Fruit fly (Drosophila melanogaster) Kc167 (cell line): Measurements from ENCODE around the gene CG3168.

Source experiments
- Myc ChIP-seq: fragments of >200 bp; optimal IDR thresholded peaks from 2 replicates; lab custom pipeline; 2017; ENCODE audit warnings: missing external identifiers
- h ChIP-seq: fragments of >200 bp; optimal IDR thresholded peaks from 3 replicates; lab custom pipeline; 2018; ENCODE audit warnings: missing external identifiers

DNA sequence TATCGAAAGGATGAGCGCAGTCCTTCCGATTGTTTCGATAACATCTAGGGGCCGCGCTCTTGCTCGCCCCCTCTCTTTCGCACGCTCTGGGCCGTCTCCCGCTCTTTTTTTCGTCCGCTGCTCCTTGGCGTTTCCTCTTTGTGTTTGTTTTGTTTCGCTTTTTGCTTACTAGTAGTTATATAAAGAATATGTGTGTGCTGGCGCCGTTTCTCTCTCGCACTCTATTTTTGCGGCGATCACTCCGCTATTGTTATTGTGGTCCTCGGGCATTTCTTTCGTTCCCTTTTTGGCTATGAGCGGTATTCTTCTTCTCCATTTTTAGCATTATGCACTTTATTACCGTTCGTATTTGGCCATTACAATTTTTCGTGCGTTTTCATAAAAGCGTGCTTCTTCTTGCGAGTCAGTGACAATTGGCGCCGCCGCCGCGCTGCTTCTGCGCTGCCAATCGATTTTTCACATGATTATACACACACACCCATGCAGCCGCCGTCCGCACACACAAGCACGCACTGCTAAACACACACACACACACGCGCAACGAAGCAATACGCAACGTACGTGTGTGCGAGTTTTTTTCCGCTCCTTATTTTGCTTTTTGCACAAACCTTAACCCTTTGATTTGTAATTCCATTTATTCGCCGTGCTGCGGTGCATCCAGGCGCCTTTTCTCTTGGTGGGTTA is 45.5 kb downstream of the CG3168 start:
- TF ChIP-seq Myc (lab: Kevin White, UChicago) (no peak), h (lab: Kevin White, UChicago) (no peak)
